Fruit fly (Drosophila melanogaster) whole organism, embryonic: ENCODE data around the gene scu.

Experiments
- Abd-B ChIP-seq: fragments of 200-800 bp; sonication (Bioruptor generic); optimal IDR thresholded peaks from 2 replicates; lab custom pipeline; 2018; ENCODE audit warnings: missing biosample characterization, mild to moderate bottlenecking, missing genetic modification characterization, moderate library complexity
- CG10274 ChIP-seq: fragments of 200-800 bp; sonication (Bioruptor generic); optimal IDR thresholded peaks from 3 replicates; lab custom pipeline; 2017; ENCODE audit warnings: missing biosample characterization, mild to moderate bottlenecking, missing genetic modification characterization
- CG10543 ChIP-seq: fragments of 200-800 bp; sonication (Bioruptor generic); optimal IDR thresholded peaks from 3 replicates; lab custom pipeline; 2017; ENCODE audit warnings: missing biosample characterization, mild to moderate bottlenecking, missing genetic modification characterization, moderate library complexity
- CG11456 ChIP-seq: fragments of 200-800 bp; sonication (Bioruptor generic); IDR thresholded peaks from 3 replicates; pipeline ENCODE4 v1.3.6; 2022; ENCODE audit warnings: missing biosample characterization, missing genetic modification characterization
- CG11695 ChIP-seq: fragments of 200-800 bp; sonication (Bioruptor generic); IDR thresholded peaks from 3 replicates; pipeline ENCODE4 v1.3.6; 2022; ENCODE audit warnings: missing biosample characterization, missing genetic modification characterization
- CG12769 ChIP-seq: fragments of 200-800 bp; sonication (Bioruptor generic); optimal IDR thresholded peaks from 2 replicates; lab custom pipeline; 2019; ENCODE audit warnings: missing biosample characterization, mild to moderate bottlenecking, missing genetic modification characterization, moderate library complexity
- CG15479 ChIP-seq: fragments of 200-800 bp; sonication (Bioruptor generic); optimal IDR thresholded peaks from 3 replicates; lab custom pipeline; 2019; ENCODE audit warnings: missing biosample characterization, mild to moderate bottlenecking, missing genetic modification characterization, moderate library complexity
- CG15514 ChIP-seq: fragments of 200-800 bp; sonication (Bioruptor generic); optimal IDR thresholded peaks from 3 replicates; lab custom pipeline; 2017; ENCODE audit warnings: missing biosample characterization, missing genetic modification characterization, mild to moderate bottlenecking, moderate library complexity, missing genetic modification reagents
- CG16863 ChIP-seq: fragments of 200-800 bp; sonication (Bioruptor generic); optimal IDR thresholded peaks from 3 replicates; lab custom pipeline; 2016; ENCODE audit warnings: missing biosample characterization, missing genetic modification characterization
- CG17186 ChIP-seq: fragments of 200-800 bp; sonication (Bioruptor generic); optimal IDR thresholded peaks from 3 replicates; lab custom pipeline; 2017; ENCODE audit warnings: missing biosample characterization, missing genetic modification reagents, missing genetic modification characterization
- CG17912 ChIP-seq: fragments of 200-800 bp; sonication (Bioruptor generic); optimal IDR thresholded peaks from 2 replicates; lab custom pipeline; 2018; ENCODE audit warnings: missing biosample characterization, mild to moderate bottlenecking, missing genetic modification characterization
- CG4617 ChIP-seq: fragments of 200-800 bp; sonication (Bioruptor generic); optimal IDR thresholded peaks from 3 replicates; lab custom pipeline; 2016; ENCODE audit warnings: missing biosample characterization, missing genetic modification characterization, borderline replicate concordance
- CG7357 ChIP-seq: fragments of 200-800 bp; sonication (Bioruptor generic); IDR thresholded peaks from 3 replicates; pipeline ENCODE4 v1.3.6; 2022; ENCODE audit warnings: missing biosample characterization, missing genetic modification characterization
- CG7987 ChIP-seq: fragments of 200-800 bp; sonication (Bioruptor generic); optimal IDR thresholded peaks from 2 replicates; lab custom pipeline; 2018; ENCODE audit warnings: missing biosample characterization, mild to moderate bottlenecking, missing genetic modification characterization, moderate library complexity
- CG8290 ChIP-seq, 3 experiments: fragments of 200-800 bp; sonication (Bioruptor generic); optimal IDR thresholded peaks; 2 replicates each; lab custom pipeline; 2016 to 2019; ENCODE audit warnings: missing biosample characterization in 3 of 3, missing genetic modification characterization in 3 of 3, mild to moderate bottlenecking in 2 of 3, moderate library complexity in 1 of 3
- CG9817 ChIP-seq: fragments of 200-800 bp; sonication (Bioruptor generic); optimal IDR thresholded peaks from 2 replicates; lab custom pipeline; 2018; ENCODE audit warnings: missing biosample characterization, mild to moderate bottlenecking, missing genetic modification characterization, moderate library complexity
- CG9876 ChIP-seq: fragments of 200-800 bp; sonication (Bioruptor generic); optimal IDR thresholded peaks from 2 replicates; lab custom pipeline; 2016; ENCODE audit warnings: missing biosample characterization, missing genetic modification characterization
- Camta ChIP-seq: fragments of 200-800 bp; sonication (Bioruptor generic); optimal IDR thresholded peaks from 2 replicates; lab custom pipeline; 2016; ENCODE audit warnings: missing biosample characterization, missing genetic modification characterization
- Dip2 ChIP-seq: fragments of 200-800 bp; sonication (Bioruptor generic); IDR thresholded peaks from 2 replicates; pipeline ENCODE4 v1.3.6; 2022; ENCODE audit warnings: missing biosample characterization, missing genetic modification characterization
- Drgx ChIP-seq: fragments of 200-800 bp; sonication (Bioruptor generic); IDR thresholded peaks from 2 replicates; pipeline ENCODE4 v1.3.6; 2022; ENCODE audit warnings: missing biosample characterization, missing genetic modification characterization
- HHEX ChIP-seq: fragments of 200-800 bp; sonication (Bioruptor generic); optimal IDR thresholded peaks from 3 replicates; lab custom pipeline; 2017; ENCODE audit warnings: missing biosample characterization, mild to moderate bottlenecking, missing genetic modification characterization, missing genetic modification reagents
- Meics ChIP-seq: fragments of 200-800 bp; sonication (Bioruptor generic); optimal IDR thresholded peaks from 2 replicates; lab custom pipeline; 2017; ENCODE audit warnings: missing biosample characterization, mild to moderate bottlenecking, missing genetic modification characterization
- Mrtf ChIP-seq: fragments of 200-800 bp; sonication (Bioruptor generic); IDR thresholded peaks from 3 replicates; pipeline ENCODE4 v1.3.6; 2022; ENCODE audit warnings: missing biosample characterization, missing genetic modification characterization
- NfI ChIP-seq: fragments of 200-800 bp; sonication (Bioruptor generic); optimal IDR thresholded peaks from 3 replicates; lab custom pipeline; 2018; ENCODE audit warnings: missing biosample characterization, mild to moderate bottlenecking, missing genetic modification characterization, moderate library complexity
- Optix ChIP-seq: fragments of 200-800 bp; sonication (Bioruptor generic); IDR thresholded peaks from 3 replicates; pipeline ENCODE4 v1.3.6; 2022; ENCODE audit warnings: missing biosample characterization, missing genetic modification characterization
- Pdp1 ChIP-seq, 2 experiments: fragments of 200-800 bp; sonication (Bioruptor generic); optimal IDR thresholded peaks; 3 replicates each; lab custom pipeline; 2016; ENCODE audit warnings: missing biosample characterization in 2 of 2, missing genetic modification characterization in 2 of 2, mild to moderate bottlenecking in 1 of 2, moderate library complexity in 1 of 2
- Poxn ChIP-seq: fragments of 200-800 bp; sonication (Bioruptor generic); IDR thresholded peaks from 2 replicates; pipeline ENCODE4 v1.3.6; 2022; ENCODE audit warnings: missing biosample characterization, missing genetic modification characterization
- Rfx ChIP-seq: fragments of 200-800 bp; sonication (Bioruptor generic); IDR thresholded peaks from 2 replicates; pipeline ENCODE4 v1.3.6; 2022; ENCODE audit warnings: missing biosample characterization, missing genetic modification characterization
- Sox100B ChIP-seq: fragments of 200-800 bp; sonication (Bioruptor generic); optimal IDR thresholded peaks from 3 replicates; lab custom pipeline; 2018; ENCODE audit warnings: missing biosample characterization, mild to moderate bottlenecking, missing genetic modification characterization
- TFAM ChIP-seq: fragments of 200-800 bp; sonication (Bioruptor generic); optimal IDR thresholded peaks from 2 replicates; lab custom pipeline; 2017; ENCODE audit warnings: missing biosample characterization, missing genetic modification characterization, inconsistent platforms
- Taf1 ChIP-seq: fragments of 200-800 bp; sonication (Bioruptor generic); IDR thresholded peaks from 2 replicates; pipeline ENCODE4 v1.3.6; 2022; ENCODE audit warnings: missing biosample characterization, missing genetic modification characterization
- Tbp ChIP-seq: fragments of >200 bp; optimal IDR thresholded peaks from 2 replicates; lab custom pipeline; 2018; ENCODE audit warnings: missing biosample characterization, missing genetic modification characterization
- bigmax ChIP-seq: fragments of 200-800 bp; sonication (Bioruptor generic); optimal IDR thresholded peaks from 2 replicates; lab custom pipeline; 2018; ENCODE audit warnings: missing biosample characterization, mild to moderate bottlenecking, missing genetic modification characterization
- bsh ChIP-seq, 2 experiments: fragments of 200-800 bp; sonication (Bioruptor generic); optimal IDR thresholded peaks; 2 replicates each; lab custom pipeline; 2017 to 2018; ENCODE audit warnings: mild to moderate bottlenecking in 2 of 2, missing biosample characterization in 2 of 2, missing genetic modification characterization in 2 of 2, moderate library complexity in 1 of 2
- chinmo ChIP-seq: fragments of 200-800 bp; sonication (Bioruptor generic); IDR thresholded peaks from 4 replicates; pipeline ENCODE4 v1.3.6; 2022; ENCODE audit warnings: missing biosample characterization, missing genetic modification characterization; ENCODE audit not compliant: partially characterized antibody
- chm ChIP-seq: fragments of 200-800 bp; sonication (Bioruptor generic); IDR thresholded peaks from 2 replicates; pipeline ENCODE4 v1.3.6; 2022; ENCODE audit warnings: missing biosample characterization, missing genetic modification characterization
- ci ChIP-seq: fragments of 200-800 bp; sonication (Bioruptor generic); IDR thresholded peaks from 3 replicates; pipeline ENCODE4 v1.3.6; 2022; ENCODE audit warnings: missing biosample characterization, missing genetic modification characterization
- crc ChIP-seq: fragments of 200-800 bp; sonication (Bioruptor generic); optimal IDR thresholded peaks from 2 replicates; lab custom pipeline; 2016; ENCODE audit warnings: missing biosample characterization, missing genetic modification characterization
- da ChIP-seq: fragments of 200-800 bp; sonication (Bioruptor generic); optimal IDR thresholded peaks from 2 replicates; lab custom pipeline; 2016; ENCODE audit warnings: missing biosample characterization, missing genetic modification characterization
- disco-r ChIP-seq: fragments of 200-800 bp; sonication (Bioruptor generic); optimal IDR thresholded peaks from 2 replicates; lab custom pipeline; 2016; ENCODE audit warnings: missing biosample characterization, missing genetic modification characterization
- dpn ChIP-seq, 2 experiments: fragments of 200-800 bp; sonication (Bioruptor generic); optimal IDR thresholded peaks; 3 replicates each; lab custom pipeline; 2016; ENCODE audit warnings: missing biosample characterization in 2 of 2, missing genetic modification characterization in 2 of 2
- fru ChIP-seq: fragments of >200 bp; optimal IDR thresholded peaks from 2 replicates; lab custom pipeline; 2017
- gsb-n ChIP-seq: fragments of 200-800 bp; sonication (Bioruptor generic); optimal IDR thresholded peaks from 3 replicates; lab custom pipeline; 2018; ENCODE audit warnings: missing biosample characterization, mild to moderate bottlenecking, missing genetic modification characterization
- kah ChIP-seq: fragments of 200-800 bp; sonication (Bioruptor generic); optimal IDR thresholded peaks from 2 replicates; lab custom pipeline; 2018; ENCODE audit warnings: missing biosample characterization, mild to moderate bottlenecking, missing genetic modification characterization
- maf-S ChIP-seq: fragments of 200-800 bp; sonication (Bioruptor generic); optimal IDR thresholded peaks from 2 replicates; lab custom pipeline; 2016; ENCODE audit warnings: missing biosample characterization, missing genetic modification characterization
- odd ChIP-seq: fragments of 200-800 bp; sonication (Bioruptor generic); optimal IDR thresholded peaks from 2 replicates; lab custom pipeline; 2017; ENCODE audit warnings: missing biosample characterization, mild to moderate bottlenecking, missing genetic modification characterization
- p53 ChIP-seq: fragments of 200-800 bp; sonication (Bioruptor generic); optimal IDR thresholded peaks from 2 replicates; lab custom pipeline; 2016; ENCODE audit warnings: missing biosample characterization, missing genetic modification characterization
- sd ChIP-seq: fragments of 200-800 bp; sonication (Bioruptor generic); optimal IDR thresholded peaks from 3 replicates; lab custom pipeline; 2018; ENCODE audit warnings: missing biosample characterization, mild to moderate bottlenecking, missing genetic modification characterization, moderate library complexity
- tap ChIP-seq: fragments of 200-800 bp; optimal IDR thresholded peaks from 3 replicates; lab custom pipeline; 2019; ENCODE audit warnings: missing biosample characterization, mild to moderate bottlenecking, missing genetic modification characterization, moderate library complexity
- vnd ChIP-seq: fragments of 200-800 bp; sonication (Bioruptor generic); IDR thresholded peaks from 3 replicates; pipeline ENCODE4 v1.3.6; 2022; ENCODE audit warnings: missing biosample characterization, missing genetic modification characterization; ENCODE audit not compliant: partially characterized antibody
- zen ChIP-seq: fragments of 200-800 bp; sonication (Bioruptor generic); optimal IDR thresholded peaks from 3 replicates; lab custom pipeline; 2018; ENCODE audit warnings: missing biosample characterization, mild to moderate bottlenecking, missing genetic modification characterization, moderate library complexity

The scu gene

dm6 chrX:18118519-18118918 is 27.5 kb downstream of the scu start:
- TF ChIP-seq CG10543 (GFP tag; lab: Kevin White, UChicago) (peak; percentile 42), Sox100B (no peak), Camta (no peak), CG9817 (no peak), maf-S (GFP tag; lab: Kevin White, UChicago) (no peak), CG7357 (no peak), sd (tag; lab: Kevin White, UChicago) (peak; percentile 39), Optix (no peak), CG10274 (peak; percentile 86), Pdp1 (GFP tag; optimal IDR thresholded peaks at IDR 0.05; lab: Kevin White, UChicago) (no peak), CG12769 (tag; lab: Kevin White, UChicago) (peak; percentile 81)

dm6 chrX:18125520-18125919 is 34.5 kb downstream of the scu start:
- TF ChIP-seq CG11695 (GFP tag; lab: Robert Waterston, UW) (no peak), Meics (GFP tag; lab: Kevin White, UChicago) (peak; percentile 64), Rfx (GFP tag; lab: Robert Waterston, UW) (no peak), Dip2 (GFP tag; lab: Robert Waterston, UW) (no peak), Drgx (no peak), CG17912 (no peak), TFAM (GFP tag; lab: Kevin White, UChicago) (no peak), CG15514 (GFP tag; lab: Kevin White, UChicago) (no peak), Tbp (no peak), CG11456 (GFP tag; lab: Robert Waterston, UW) (no peak), p53 (no peak), gsb-n (no peak), kah (GFP tag; lab: Kevin White, UChicago) (no peak), vnd (no peak), fru (no peak), NfI (GFP tag; lab: Kevin White, UChicago) (peak; percentile 13), ci (no peak), zen (tag; lab: Kevin White, UChicago) (no peak), crc (GFP tag; lab: Kevin White, UChicago) (no peak), chm (no peak), Abd-B (no peak), da (GFP tag; lab: Kevin White, UChicago) (no peak), disco-r (GFP tag; lab: Kevin White, UChicago) (no peak), odd (GFP tag; lab: Kevin White, UChicago) (peak; percentile 17), CG7987 (GFP tag; lab: Kevin White, UChicago) (no peak), CG9876 (no peak), dpn (GFP tag; optimal IDR thresholded peaks at IDR 0.05; lab: Kevin White, UChicago) (peak in 1 of 2 experiments; percentile 16), tap (no peak), chinmo (no peak), CG4617 (no peak), CG15479 (GFP tag; lab: Kevin White, UChicago) (no peak), Poxn (GFP tag; lab: Robert Waterston, UW) (no peak), bsh (GFP tag; optimal IDR thresholded peaks at IDR 0.05; lab: Kevin White, UChicago) (no peak), CG8290 (GFP tag; optimal IDR thresholded peaks at IDR 0.05; lab: Kevin White, UChicago) (no peak), CG8290 (tag; optimal IDR thresholded peaks at IDR 0.05; lab: Kevin White, UChicago) (peak in 1 of 2 experiments; percentile 18), CG17186 (GFP tag; lab: Kevin White, UChicago) (no peak), bigmax (GFP tag; lab: Kevin White, UChicago) (no peak), HHEX (GFP tag; lab: Kevin White, UChicago) (peak; percentile 25), CG16863 (GFP tag; lab: Kevin White, UChicago) (no peak), Mrtf (no peak), Taf1 (GFP tag; lab: Robert Waterston, UW) (no peak)
